Fruit fly (Drosophila melanogaster): Measurements from ENCODE around the gene CG2217.

CG2217 gene

dm6 chr3R:30423695-30424094 is 924 bp upstream of the CG2217 start, which contains the start of the genes CG15535 and mRpS18C (continued):
- no peak for TF ChIP-seq CG14014 (GFP tag; IDR thresholded peaks at IDR 0.05)
- peak; percentile 82 to 96 for TF ChIP-seq crp (GFP tag; optimal IDR thresholded peaks at IDR 0.05)
- TF ChIP-seq Scr (GFP tag; IDR thresholded peaks at IDR 0.05; ENCODE audit: partially characterized antibody), result peak; percentile 75
- TF ChIP-seq CG3407 (GFP tag; optimal IDR thresholded peaks at IDR 0.05), result no peak
- peak; percentile 72; the same call in 2 of the 3 replicates for TF ChIP-seq knrl (GFP tag; IDR thresholded peaks at IDR 0.05; ENCODE audit: partially characterized antibody)
- no peak for TF ChIP-seq sima (GFP tag; optimal IDR thresholded peaks at IDR 0.05)
- TF ChIP-seq nmo (GFP tag; optimal IDR thresholded peaks at IDR 0.05), result peak; percentile 22
- peak; percentile 83 for TF ChIP-seq zen2 (GFP tag; IDR thresholded peaks at IDR 0.05; ENCODE audit: partially characterized antibody)
- TF ChIP-seq MBD-R2 (GFP tag; IDR thresholded peaks at IDR 0.05), result peak; percentile 94
- peak; percentile 90 for TF ChIP-seq CG2116 (GFP tag; optimal IDR thresholded peaks at IDR 0.05)
- peak; percentile 56 for TF ChIP-seq Sry-δ (GFP tag; optimal IDR thresholded peaks at IDR 0.05)
- TF ChIP-seq CG12219 (GFP tag; optimal IDR thresholded peaks at IDR 0.05), result no peak
- peak; percentile 80 for TF ChIP-seq ato (GFP tag; IDR thresholded peaks at IDR 0.05; ENCODE audit: partially characterized antibody)
- no peak for TF ChIP-seq klu (GFP tag; IDR thresholded peaks at IDR 0.05)
- TF ChIP-seq CG16813 (GFP tag; IDR thresholded peaks at IDR 0.05; ENCODE audit: partially characterized antibody), result peak; percentile 76
- peak; percentile 40 for TF ChIP-seq HmgZ (tag; optimal IDR thresholded peaks at IDR 0.05)
- peak; percentile 73 for TF ChIP-seq pzg (GFP tag; optimal IDR thresholded peaks at IDR 0.05)
- no peak for TF ChIP-seq yki (optimal IDR thresholded peaks at IDR 0.05)
- no peak for TF ChIP-seq unpg (GFP tag; optimal IDR thresholded peaks at IDR 0.05)
- peak; percentile 31 for TF ChIP-seq CG17829 (tag; optimal IDR thresholded peaks at IDR 0.05)
- TF ChIP-seq CG13287 (GFP tag; IDR thresholded peaks at IDR 0.05; ENCODE audit: partially characterized antibody), result peak; percentile 86
- TF ChIP-seq YL-1 (GFP tag; optimal IDR thresholded peaks at IDR 0.05), result peak; percentile 85
- peak; percentile 76 for TF ChIP-seq CG7963 (GFP tag; IDR thresholded peaks at IDR 0.05; ENCODE audit: partially characterized antibody)
- TF ChIP-seq chinmo (GFP tag; IDR thresholded peaks at IDR 0.05; ENCODE audit: partially characterized antibody), result 0 out of 4 replicates have a peak, but pooled peaks have one; percentile 6
- no peak for TF ChIP-seq CG11560 (tag; IDR thresholded peaks at IDR 0.05)
- peak; percentile 22 for TF ChIP-seq phol (tag; optimal IDR thresholded peaks at IDR 0.05)
- peak; percentile 66 for TF ChIP-seq dm (GFP tag; optimal IDR thresholded peaks at IDR 0.05)
- TF ChIP-seq CG1832 (GFP tag; optimal IDR thresholded peaks at IDR 0.05), result no peak
- peak; percentile 84 for TF ChIP-seq Med (GFP tag)
- peak; percentile 49 for TF ChIP-seq Ets97D (GFP tag; optimal IDR thresholded peaks at IDR 0.05)
- TF ChIP-seq CG14710 (tag; optimal IDR thresholded peaks at IDR 0.05), result peak; percentile 27
- peak; percentile 12 for TF ChIP-seq Fer1 (GFP tag; optimal IDR thresholded peaks at IDR 0.05)
- TF ChIP-seq unc-4 (GFP tag; IDR thresholded peaks at IDR 0.05; ENCODE audit: partially characterized antibody), result peak; percentile 80
- peak; percentile 34; the same call in 1 of the 2 replicates for TF ChIP-seq Rfx (GFP tag; IDR thresholded peaks at IDR 0.05)
- no peak for TF ChIP-seq ewg (GFP tag; optimal IDR thresholded peaks at IDR 0.05)
- TF ChIP-seq Dp (GFP tag; optimal IDR thresholded peaks at IDR 0.05), result peak; percentile 46
- TF ChIP-seq CG8290 (GFP tag; optimal IDR thresholded peaks at IDR 0.05), result no peak
- peak in 1 of 2 experiments; percentile 38 for TF ChIP-seq CG8290 (tag; optimal IDR thresholded peaks at IDR 0.05)
- peak; percentile 81 for TF ChIP-seq HLH4C (GFP tag; IDR thresholded peaks at IDR 0.05; ENCODE audit: partially characterized antibody)
- TF ChIP-seq B-H2 (GFP tag; optimal IDR thresholded peaks at IDR 0.05), result peak; percentile 67
- no peak for TF ChIP-seq abd-A (tag; optimal IDR thresholded peaks at IDR 0.05)
- TF ChIP-seq CTCF (GFP tag; optimal IDR thresholded peaks at IDR 0.05), result peak; percentile 71
- peak; percentile 19 for TF ChIP-seq CG34376 (GFP tag; optimal IDR thresholded peaks at IDR 0.05)
- peak; percentile 66 for TF ChIP-seq CG14860 (GFP tag; IDR thresholded peaks at IDR 0.05; ENCODE audit: partially characterized antibody)
- no peak for TF ChIP-seq pum (GFP tag; optimal IDR thresholded peaks at IDR 0.05)
- peak; percentile 78 for TF ChIP-seq Bgb (GFP tag; IDR thresholded peaks at IDR 0.05; ENCODE audit: partially characterized antibody)
- peak; percentile 15 for TF ChIP-seq CHES-1-like (GFP tag; optimal IDR thresholded peaks at IDR 0.05)
- peak; percentile 57 for TF ChIP-seq CG12659 (GFP tag; optimal IDR thresholded peaks at IDR 0.05)
- TF ChIP-seq Sin3A (optimal IDR thresholded peaks at IDR 0.05), result peak; percentile 0
- TF ChIP-seq CG6791 (GFP tag; IDR thresholded peaks at IDR 0.05; ENCODE audit: partially characterized antibody), result peak; percentile 83
